Worm (Caenorhabditis elegans): ENCODE measurements around the gene R07E5.5.

Gene R07E5.5

DNA sequence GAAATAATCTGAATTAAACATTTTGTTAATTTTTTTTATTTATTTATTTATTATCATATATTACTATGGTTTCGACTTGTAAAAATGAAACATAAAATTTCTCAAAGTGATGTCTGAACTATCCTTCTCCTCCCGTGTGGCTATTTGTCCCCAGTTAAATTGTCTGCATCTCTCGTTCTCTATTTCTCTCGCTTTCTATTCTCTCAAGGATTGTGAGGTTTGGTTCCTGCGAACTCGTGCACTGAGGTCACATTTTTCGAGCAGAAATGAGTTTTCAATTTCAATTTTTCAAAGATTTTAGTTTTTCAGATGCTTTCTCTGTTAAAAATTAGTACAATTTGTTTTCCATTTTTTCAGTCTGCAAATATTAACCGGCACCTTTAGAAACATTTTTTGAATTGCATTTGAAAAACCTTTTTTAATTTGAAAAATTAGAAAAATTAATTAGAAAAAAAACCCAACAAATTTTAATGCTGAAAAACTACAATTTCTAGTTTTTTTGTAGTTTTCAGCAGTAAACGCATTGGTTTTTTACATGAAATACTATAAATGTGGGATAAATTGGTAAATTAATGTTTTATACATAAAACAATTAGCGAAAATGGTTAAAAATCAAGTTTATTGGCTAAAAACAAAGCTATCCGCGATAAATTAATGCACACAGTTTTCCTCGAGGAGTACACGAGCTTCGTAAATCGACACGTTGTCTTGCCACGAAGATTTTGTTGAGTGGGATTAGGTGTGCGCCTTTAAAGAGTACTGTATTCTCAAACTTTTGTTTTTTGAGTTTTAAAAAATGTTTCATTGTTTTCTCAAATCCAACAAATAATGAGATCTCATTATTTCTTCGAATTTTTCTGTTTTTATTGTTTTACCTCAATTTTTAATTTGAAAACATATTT, 15.1 kb downstream of the R07E5.5 start (continued):
- peak; percentile 6 to 41 for TF ChIP-seq lin-35 (GFP tag; optimal IDR thresholded peaks at IDR 0.05)
- TF ChIP-seq irx-1 (tag; optimal IDR thresholded peaks at IDR 0.05) = no peak
- TF ChIP-seq C34B4.2 (tag; optimal IDR thresholded peaks at IDR 0.05) = no peak
- TF ChIP-seq unc-86 (tag; optimal IDR thresholded peaks at IDR 0.05) = no peak
- TF ChIP-seq sox-4 (tag; optimal IDR thresholded peaks at IDR 0.05) = no peak
- no peak for TF ChIP-seq unc-62 (GFP tag; optimal IDR thresholded peaks at IDR 0.05)
- TF ChIP-seq ceh-90 (tag; optimal IDR thresholded peaks at IDR 0.05) = no peak
- no peak for TF ChIP-seq vab-15 (tag; optimal IDR thresholded peaks at IDR 0.05)
- TF ChIP-seq ztf-11 (tag; optimal IDR thresholded peaks at IDR 0.05) = no peak
- TF ChIP-seq dsc-1 (tag; optimal IDR thresholded peaks at IDR 0.05) = peak; percentile 64
- TF ChIP-seq lin-14 (GFP tag; optimal IDR thresholded peaks at IDR 0.05) = peak; percentile 88
- TF ChIP-seq ceh-63 (GFP tag; optimal IDR thresholded peaks at IDR 0.05) = no peak
- no peak for TF ChIP-seq ceh-88 (GFP tag; IDR thresholded peaks at IDR 0.05)
- no peak for TF ChIP-seq nhr-76 (tag; optimal IDR thresholded peaks at IDR 0.05)
- TF ChIP-seq snpc-4 (tag; optimal IDR thresholded peaks at IDR 0.05) = peak; percentile 31
- peak; percentile 10 for TF ChIP-seq skn-1 (tag; optimal IDR thresholded peaks at IDR 0.05)
- peak; percentile 24 for TF ChIP-seq swsn-7 (tag; optimal IDR thresholded peaks at IDR 0.05)
- TF ChIP-seq zip-4 (GFP tag; optimal IDR thresholded peaks at IDR 0.05) = no peak
- TF ChIP-seq alr-1 (tag; optimal IDR thresholded peaks at IDR 0.05; ENCODE audit: borderline replicate concordance) = no peak
- TF ChIP-seq nhr-71 (tag; optimal IDR thresholded peaks at IDR 0.05) = peak; percentile 92
- no peak for TF ChIP-seq pqm-1 (tag; optimal IDR thresholded peaks at IDR 0.05)
- peak; percentile 19 for TF ChIP-seq blmp-1 (tag; optimal IDR thresholded peaks at IDR 0.05)
- TF ChIP-seq sup-37 (GFP tag; optimal IDR thresholded peaks at IDR 0.05) = no peak
- no peak for TF ChIP-seq nhr-12 (tag; optimal IDR thresholded peaks at IDR 0.05)
- TF ChIP-seq mab-9 (GFP tag; IDR thresholded peaks at IDR 0.05) = no peak
- TF ChIP-seq mef-2 (tag; optimal IDR thresholded peaks at IDR 0.05) = no peak
- TF ChIP-seq unc-98 (GFP tag; IDR thresholded peaks at IDR 0.05) = no peak
- TF ChIP-seq ama-1 (optimal IDR thresholded peaks at IDR 0.05) = no peak
- TF ChIP-seq hpl-2 (GFP tag; optimal IDR thresholded peaks at IDR 0.05) = no peak
- peak; percentile 3 for TF ChIP-seq unc-130 (tag; optimal IDR thresholded peaks at IDR 0.05)
- TF ChIP-seq nhr-84 (tag; optimal IDR thresholded peaks at IDR 0.05) = no peak
- peak; percentile 39 for TF ChIP-seq nhr-90 (tag; optimal IDR thresholded peaks at IDR 0.05; ENCODE audit: poor library complexity)
- TF ChIP-seq xbp-1 (tag; optimal IDR thresholded peaks at IDR 0.05) = peak; percentile 29
- peak; percentile 2 to 35 (median 28) for TF ChIP-seq ceh-82 (tag; optimal IDR thresholded peaks at IDR 0.05)
- peak; percentile 48 for TF ChIP-seq rnt-1 (tag; optimal IDR thresholded peaks at IDR 0.05)
- no peak for TF ChIP-seq pag-3 (tag; optimal IDR thresholded peaks at IDR 0.05; ENCODE audit: borderline replicate concordance, insufficient read depth)
- TF ChIP-seq aha-1 (tag; optimal IDR thresholded peaks at IDR 0.05) = no peak
- peak in 1 of 2 experiments; percentile 36 for TF ChIP-seq egl-27 (tag; optimal IDR thresholded peaks at IDR 0.05)
- no peak for TF ChIP-seq grh-1 (GFP tag; IDR thresholded peaks at IDR 0.05)
- no peak for TF ChIP-seq hlh-4 (tag; optimal IDR thresholded peaks at IDR 0.05)
- TF ChIP-seq fkh-4 (tag; optimal IDR thresholded peaks at IDR 0.05; ENCODE audit: borderline replicate concordance) = no peak
- no peak for TF ChIP-seq hlh-17 (GFP tag; optimal IDR thresholded peaks at IDR 0.05; ENCODE audit: borderline replicate concordance)
- TF ChIP-seq dpl-1 (GFP tag; optimal IDR thresholded peaks at IDR 0.05) = peak; percentile 2 to 41 (median 4)
- TF ChIP-seq F16B12.6 (tag; optimal IDR thresholded peaks at IDR 0.05) = peak; percentile 19
- peak; percentile 83 for TF ChIP-seq nhr-20 (tag; optimal IDR thresholded peaks at IDR 0.05)
- TF ChIP-seq egl-13 (tag; optimal IDR thresholded peaks at IDR 0.05) = no peak
- no peak for TF ChIP-seq pax-3 (tag; optimal IDR thresholded peaks at IDR 0.05)

All from whole organism, L1 larva.